Fruit fly (Drosophila melanogaster) whole organism, embryonic: ENCODE data around the gene Grd.
A peak's percentile ranks its signal among the peaks of the same experiment; 100 is the strongest.

Source experiments
- ATbp ChIP-seq: fragments of 200-800 bp; sonication (Bioruptor generic); optimal IDR thresholded peaks from 2 replicates; lab custom pipeline; 2017; ENCODE audit warnings: missing biosample characterization, mild to moderate bottlenecking, missing genetic modification characterization, missing genetic modification reagents
- Asciz ChIP-seq: fragments of 200-800 bp; sonication (Bioruptor generic); optimal IDR thresholded peaks from 2 replicates; lab custom pipeline; 2017; ENCODE audit warnings: missing biosample characterization, mild to moderate bottlenecking, missing genetic modification characterization, missing genetic modification reagents
- Blimp-1 ChIP-seq: fragments of 200-800 bp; sonication (Bioruptor generic); optimal IDR thresholded peaks from 3 replicates; lab custom pipeline; 2018; ENCODE audit warnings: missing biosample characterization, missing genetic modification characterization, mild to moderate bottlenecking, moderate library complexity, missing genetic modification reagents
- CG11085 ChIP-seq: fragments of 200-800 bp; sonication (Bioruptor generic); IDR thresholded peaks from 2 replicates; pipeline ENCODE4 v1.3.6; 2022; ENCODE audit warnings: missing biosample characterization, missing genetic modification characterization
- CG11560 ChIP-seq: fragments of 200-800 bp; sonication (Bioruptor generic); IDR thresholded peaks from 3 replicates; pipeline ENCODE4 v1.3.6; 2022; ENCODE audit warnings: missing biosample characterization, missing genetic modification characterization
- CG11695 ChIP-seq: fragments of 200-800 bp; sonication (Bioruptor generic); IDR thresholded peaks from 3 replicates; pipeline ENCODE4 v1.3.6; 2022; ENCODE audit warnings: missing biosample characterization, missing genetic modification characterization
- CG18476 ChIP-seq: fragments of 200-800 bp; sonication (Bioruptor generic); optimal IDR thresholded peaks from 2 replicates; lab custom pipeline; 2016; ENCODE audit warnings: missing biosample characterization, mild to moderate bottlenecking, missing genetic modification characterization
- CG2678 ChIP-seq: fragments of 200-800 bp; sonication (Bioruptor generic); optimal IDR thresholded peaks from 3 replicates; lab custom pipeline; 2019; ENCODE audit warnings: missing biosample characterization, mild to moderate bottlenecking, missing genetic modification characterization, moderate library complexity
- CG32532 ChIP-seq: fragments of 200-800 bp; sonication (Bioruptor generic); IDR thresholded peaks from 2 replicates; pipeline ENCODE4 v1.3.6; 2022; ENCODE audit warnings: missing biosample characterization, missing genetic modification characterization
- CG32767 ChIP-seq: fragments of 200-800 bp; sonication (Bioruptor generic); IDR thresholded peaks from 2 replicates; pipeline ENCODE4 v1.3.6; 2022; ENCODE audit warnings: missing biosample characterization, missing genetic modification characterization
- CG3281 ChIP-seq: fragments of 200-800 bp; sonication (Bioruptor generic); optimal IDR thresholded peaks from 3 replicates; lab custom pipeline; 2017; ENCODE audit warnings: missing biosample characterization, mild to moderate bottlenecking, missing genetic modification characterization
- CG3407 ChIP-seq: fragments of 200-800 bp; sonication (Bioruptor generic); optimal IDR thresholded peaks from 2 replicates; lab custom pipeline; 2018; ENCODE audit warnings: missing biosample characterization, mild to moderate bottlenecking, missing genetic modification characterization
- CG3726 ChIP-seq: fragments of 200-800 bp; sonication (Bioruptor generic); IDR thresholded peaks from 3 replicates; pipeline ENCODE4, ENCODE4 v1.3.6; 2022; ENCODE audit warnings: missing biosample characterization, missing genetic modification characterization
- CG3838 ChIP-seq: fragments of 200-800 bp; sonication (Bioruptor generic); optimal IDR thresholded peaks from 3 replicates; lab custom pipeline; 2016; ENCODE audit warnings: missing biosample characterization, missing genetic modification characterization
- CG42726 ChIP-seq: fragments of 200-800 bp; sonication (Bioruptor generic); IDR thresholded peaks from 2 replicates; pipeline ENCODE4 v1.3.6; 2022; ENCODE audit warnings: missing biosample characterization, missing genetic modification characterization; ENCODE audit not compliant: partially characterized antibody
- CG6854 ChIP-seq: fragments of 200-800 bp; sonication (Bioruptor generic); optimal IDR thresholded peaks from 3 replicates; lab custom pipeline; 2017; ENCODE audit warnings: missing biosample characterization, mild to moderate bottlenecking, missing genetic modification characterization
- CG7271 ChIP-seq: fragments of 200-800 bp; sonication (Bioruptor generic); optimal IDR thresholded peaks from 2 replicates; lab custom pipeline; 2018; ENCODE audit warnings: missing biosample characterization, mild to moderate bottlenecking, missing genetic modification characterization, moderate library complexity
- CG7556 ChIP-seq: fragments of 200-800 bp; sonication (Bioruptor generic); optimal IDR thresholded peaks from 2 replicates; lab custom pipeline; 2017; ENCODE audit warnings: missing biosample characterization, mild to moderate bottlenecking, missing genetic modification characterization
- CG7745 ChIP-seq: fragments of 200-800 bp; sonication (Bioruptor generic); optimal IDR thresholded peaks from 2 replicates; lab custom pipeline; 2018; ENCODE audit warnings: missing biosample characterization, mild to moderate bottlenecking, missing genetic modification characterization, moderate library complexity
- CG8290 ChIP-seq, 3 experiments: fragments of 200-800 bp; sonication (Bioruptor generic); optimal IDR thresholded peaks; 2 replicates each; lab custom pipeline; 2016 to 2019; ENCODE audit warnings: missing biosample characterization in 3 of 3, missing genetic modification characterization in 3 of 3, mild to moderate bottlenecking in 2 of 3, moderate library complexity in 1 of 3
- Chrac-16 ChIP-seq: fragments of 200-800 bp; sonication (Bioruptor generic); optimal IDR thresholded peaks from 3 replicates; lab custom pipeline; 2016; ENCODE audit warnings: missing biosample characterization, missing genetic modification characterization
- Dp ChIP-seq: fragments of 200-800 bp; sonication (Bioruptor generic); optimal IDR thresholded peaks from 2 replicates; lab custom pipeline; 2018; ENCODE audit warnings: missing biosample characterization, mild to moderate bottlenecking, missing genetic modification characterization, moderate library complexity
- Ets65A ChIP-seq: fragments of 200-800 bp; sonication (Bioruptor generic); peaks from one replicate; lab custom pipeline; 2016; ENCODE audit warnings: missing biosample characterization, missing genetic modification characterization
- HmgZ ChIP-seq: fragments of 200-800 bp; sonication (Bioruptor generic); optimal IDR thresholded peaks from 2 replicates; lab custom pipeline; 2018; ENCODE audit warnings: missing biosample characterization, mild to moderate bottlenecking, missing genetic modification characterization
- MBD-R2 ChIP-seq: fragments of 200-800 bp; sonication (Bioruptor generic); IDR thresholded peaks from 2 replicates; pipeline ENCODE4 v1.3.6; 2022; ENCODE audit warnings: missing biosample characterization, missing genetic modification characterization
- MTF-1 ChIP-seq: fragments of 200-800 bp; sonication (Bioruptor generic); optimal IDR thresholded peaks from 2 replicates; lab custom pipeline; 2018; ENCODE audit warnings: missing biosample characterization, mild to moderate bottlenecking, missing genetic modification characterization, borderline replicate concordance
- Med ChIP-seq: fragments of 200-800 bp; sonication (Bioruptor generic); peaks from one replicate; lab custom pipeline; 2016; ENCODE audit warnings: missing biosample characterization, missing genetic modification characterization, mild to moderate bottlenecking, inconsistent platforms, moderate library complexity
- Myb ChIP-seq: fragments of 200-800 bp; sonication (Bioruptor generic); optimal IDR thresholded peaks from 2 replicates; lab custom pipeline; 2016; ENCODE audit warnings: missing biosample characterization, missing genetic modification characterization
- Optix ChIP-seq: fragments of 200-800 bp; sonication (Bioruptor generic); IDR thresholded peaks from 3 replicates; pipeline ENCODE4 v1.3.6; 2022; ENCODE audit warnings: missing biosample characterization, missing genetic modification characterization
- Pdp1 ChIP-seq, 2 experiments: fragments of 200-800 bp; sonication (Bioruptor generic); optimal IDR thresholded peaks; 3 replicates each; lab custom pipeline; 2016; ENCODE audit warnings: missing biosample characterization in 2 of 2, missing genetic modification characterization in 2 of 2, mild to moderate bottlenecking in 1 of 2, moderate library complexity in 1 of 2
- Rfx ChIP-seq: fragments of 200-800 bp; sonication (Bioruptor generic); IDR thresholded peaks from 2 replicates; pipeline ENCODE4 v1.3.6; 2022; ENCODE audit warnings: missing biosample characterization, missing genetic modification characterization
- Xbp1 ChIP-seq: fragments of 200-800 bp; sonication (Bioruptor generic); optimal IDR thresholded peaks from 3 replicates; lab custom pipeline; 2016; ENCODE audit warnings: missing biosample characterization, mild to moderate bottlenecking, missing genetic modification characterization
- Xrp1 ChIP-seq: fragments of 200-800 bp; sonication (Bioruptor generic); IDR thresholded peaks from 2 replicates; pipeline ENCODE4 v1.3.6; 2022; ENCODE audit warnings: missing biosample characterization, missing genetic modification characterization
- bsh ChIP-seq, 2 experiments: fragments of 200-800 bp; sonication (Bioruptor generic); optimal IDR thresholded peaks; 2 replicates each; lab custom pipeline; 2017 to 2018; ENCODE audit warnings: mild to moderate bottlenecking in 2 of 2, missing biosample characterization in 2 of 2, missing genetic modification characterization in 2 of 2, moderate library complexity in 1 of 2
- chinmo ChIP-seq: fragments of 200-800 bp; sonication (Bioruptor generic); IDR thresholded peaks from 4 replicates; pipeline ENCODE4 v1.3.6; 2022; ENCODE audit warnings: missing biosample characterization, missing genetic modification characterization; ENCODE audit not compliant: partially characterized antibody
- crp ChIP-seq, 2 experiments: fragments of 200-800 bp; sonication (Bioruptor generic); optimal IDR thresholded peaks; 2 replicates in 1 of 2; 3 replicates in 1 of 2; lab custom pipeline; 2017; ENCODE audit warnings: missing biosample characterization in 2 of 2, missing genetic modification characterization in 2 of 2, mild to moderate bottlenecking in 1 of 2, moderate library complexity in 1 of 2
- disco-r ChIP-seq: fragments of 200-800 bp; sonication (Bioruptor generic); optimal IDR thresholded peaks from 2 replicates; lab custom pipeline; 2016; ENCODE audit warnings: missing biosample characterization, missing genetic modification characterization
- knrl ChIP-seq: fragments of 200-800 bp; sonication (Bioruptor generic); IDR thresholded peaks from 3 replicates; pipeline ENCODE4 v1.3.6; 2022; ENCODE audit warnings: missing biosample characterization, missing genetic modification characterization; ENCODE audit not compliant: partially characterized antibody
- lab ChIP-seq: fragments of 200-800 bp; sonication (Bioruptor generic); optimal IDR thresholded peaks from 3 replicates; lab custom pipeline; 2017; ENCODE audit warnings: missing biosample characterization, missing genetic modification characterization, mild to moderate bottlenecking, moderate library complexity, missing genetic modification reagents
- lov ChIP-seq, 2 experiments: fragments of 200-800 bp in 1 of 2; fragments of >200 bp in 1 of 2; sonication (Bioruptor generic) in 1 of 2; IDR thresholded peaks in 1 of 2; optimal IDR thresholded peaks in 1 of 2; 2 replicates in 1 of 2; 3 replicates in 1 of 2; pipeline versions ENCODE4 v1.3.6 to Lab custom; 2017 to 2022; ENCODE audit warnings: missing biosample characterization in 1 of 2, missing genetic modification characterization in 1 of 2
- nerfin-1 ChIP-seq: fragments of 200-800 bp; sonication (Bioruptor generic); optimal IDR thresholded peaks from 3 replicates; lab custom pipeline; 2019; ENCODE audit warnings: missing biosample characterization, mild to moderate bottlenecking, missing genetic modification characterization, moderate library complexity
- nmo ChIP-seq: fragments of 200-800 bp; sonication (Bioruptor generic); optimal IDR thresholded peaks from 2 replicates; lab custom pipeline; 2018; ENCODE audit warnings: missing biosample characterization, mild to moderate bottlenecking, missing genetic modification characterization, moderate library complexity
- sens ChIP-seq: fragments of 200-800 bp; sonication (Bioruptor generic); peaks from one replicate; lab custom pipeline; 2016; ENCODE audit warnings: missing biosample characterization, missing genetic modification characterization
- stwl ChIP-seq: fragments of 200-800 bp; sonication (Bioruptor generic); optimal IDR thresholded peaks from 3 replicates; lab custom pipeline; 2018; ENCODE audit warnings: missing biosample characterization, mild to moderate bottlenecking, missing genetic modification characterization, moderate library complexity

Grd gene

DNA sequence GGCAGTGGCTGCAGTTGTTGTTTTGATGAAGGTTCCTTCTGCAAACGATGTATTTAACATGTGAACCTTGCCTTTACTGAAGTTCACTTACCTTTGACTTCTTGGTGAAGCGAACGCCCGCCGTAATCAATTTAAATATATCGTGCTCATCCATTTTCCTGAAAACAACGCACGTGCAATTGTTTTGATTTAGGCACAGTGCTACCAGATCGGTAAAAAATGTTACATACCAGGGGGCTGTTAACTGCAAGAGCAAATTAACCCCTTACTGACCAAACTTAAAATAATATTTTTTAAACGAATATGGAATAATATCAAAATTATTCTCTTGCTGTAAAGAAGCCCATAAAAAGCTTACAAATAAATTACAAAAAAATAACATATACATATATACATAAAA lies 18.6 kb upstream of the Grd start, which contains the start of gene ais (continued):
- no peak for TF ChIP-seq Blimp-1 (GFP tag; lab: Kevin White, UChicago)
- no peak for TF ChIP-seq CG3407 (GFP tag; lab: Kevin White, UChicago)
- peak; percentile 9 for TF ChIP-seq nmo
- TF ChIP-seq knrl: no peak
- no peak for TF ChIP-seq Optix
- no peak for TF ChIP-seq CG7556 (GFP tag; lab: Kevin White, UChicago)
- TF ChIP-seq CG32767 (GFP tag; lab: Robert Waterston, UW): no peak
- peak; percentile 69 for TF ChIP-seq Med
- TF ChIP-seq, all 482 proteins: peak for 65

DNA sequence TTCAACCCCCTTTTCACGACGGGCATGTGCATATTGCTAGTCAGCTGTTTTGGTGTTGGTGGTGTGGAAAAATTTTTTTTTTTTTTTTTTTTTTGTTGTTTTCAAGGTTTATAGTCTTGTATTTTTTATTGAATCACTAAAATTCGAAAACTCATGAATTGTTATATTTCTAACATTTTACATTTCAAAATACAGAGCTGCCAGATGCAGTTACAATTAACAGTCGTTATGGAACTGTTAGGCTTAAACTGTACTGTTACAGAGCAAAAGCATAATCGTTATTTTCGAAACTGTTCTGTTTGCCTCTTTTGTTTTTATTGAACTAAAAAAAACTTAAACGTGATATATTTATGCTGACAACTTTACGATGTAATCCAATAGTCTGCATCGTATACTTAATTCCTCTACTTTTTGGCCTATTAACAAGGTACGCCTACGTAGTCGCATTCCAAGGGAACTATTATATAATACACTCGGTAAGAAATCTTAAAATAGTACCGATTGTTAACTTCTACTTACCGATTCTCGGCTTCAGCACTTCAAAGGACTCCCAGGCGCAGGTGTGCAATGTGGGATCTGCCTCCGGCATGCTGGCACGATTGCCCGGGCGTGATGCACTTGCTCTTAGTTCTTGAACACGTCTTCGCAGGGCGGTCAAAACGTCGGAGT lies 16.6 kb upstream of the Grd start, which contains the start of gene CG32187:
CG32187 (minus strand) TSS at position 9 of the 669 bp plus-strand sequence.
- TF ChIP-seq Myb: peak; percentile 74
- peak; percentile 3 for TF ChIP-seq sens (GFP tag; lab: Kevin White, UChicago)
- no peak for TF ChIP-seq CG7271 (tag; lab: Kevin White, UChicago)
- peak in 1 of 2 experiments; percentile 59 for TF ChIP-seq crp (GFP tag; optimal IDR thresholded peaks at IDR 0.05; lab: Kevin White, UChicago)
- peak; percentile 7 for TF ChIP-seq stwl
- peak; percentile 16 for TF ChIP-seq Ets65A (GFP tag; lab: Kevin White, UChicago)
- TF ChIP-seq MTF-1: no peak
- TF ChIP-seq bsh (GFP tag; optimal IDR thresholded peaks at IDR 0.05; lab: Kevin White, UChicago): no peak
- TF ChIP-seq disco-r: no peak
- TF ChIP-seq Pdp1 (GFP tag; optimal IDR thresholded peaks at IDR 0.05; lab: Kevin White, UChicago): peak in 1 of 2 experiments; percentile 92
- no peak for TF ChIP-seq HmgZ (tag; lab: Kevin White, UChicago)
- peak; percentile 15 for TF ChIP-seq Dp
- TF ChIP-seq MBD-R2: 0 out of 2 replicates have a peak, but pooled peaks have one; percentile 10
- TF ChIP-seq Asciz (GFP tag; lab: Kevin White, UChicago): no peak
- TF ChIP-seq, all 482 proteins: peak for 8

DNA sequence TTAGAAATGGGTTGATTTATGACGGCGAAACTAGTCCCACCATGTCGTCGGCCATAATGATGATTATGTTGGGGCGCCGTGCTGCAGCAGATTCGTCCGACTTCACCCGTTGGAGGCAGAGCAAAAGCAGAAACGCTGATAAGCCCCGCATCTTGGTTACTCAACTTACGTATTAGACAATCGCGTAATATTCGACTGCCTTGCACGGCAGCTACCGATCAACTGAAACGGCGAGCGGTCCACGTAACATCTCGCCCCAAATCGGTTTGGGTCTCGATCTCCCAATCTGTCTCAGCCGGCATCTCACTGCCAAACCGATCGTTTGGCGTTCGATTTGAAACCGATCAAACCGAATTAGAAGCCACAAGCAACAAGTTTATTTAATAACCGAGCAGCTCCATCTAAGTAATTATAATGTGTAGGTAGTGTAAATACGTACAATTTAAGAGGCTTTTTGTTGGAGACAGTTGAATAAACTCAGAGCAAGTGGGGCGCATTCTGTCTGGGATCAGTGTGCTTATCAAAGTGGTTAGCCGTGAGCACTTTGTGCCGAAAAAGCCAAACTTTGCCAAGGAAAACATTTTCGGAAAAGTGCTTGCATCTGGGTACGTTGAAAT lies 14.4 kb upstream of the Grd start, which contains the start of gene CG32191:
CG32191 (minus strand) TSS at position 550 of the 617 bp plus-strand sequence.
- no peak for TF ChIP-seq CG42726 (GFP tag; lab: Robert Waterston, UW)
- TF ChIP-seq Optix: no peak
- TF ChIP-seq CG3838 (GFP tag; lab: Kevin White, UChicago): no peak
- no peak for TF ChIP-seq nerfin-1 (tag; lab: Kevin White, UChicago)
- TF ChIP-seq Chrac-16 (GFP tag; lab: Kevin White, UChicago): no peak
- peak; percentile 79 for TF ChIP-seq lab
- no peak for TF ChIP-seq CG8290 (GFP tag; optimal IDR thresholded peaks at IDR 0.05; lab: Kevin White, UChicago)
- peak in 1 of 2 experiments; percentile 53 for TF ChIP-seq CG8290 (tag; optimal IDR thresholded peaks at IDR 0.05; lab: Kevin White, UChicago)
- TF ChIP-seq CG11560 (tag; lab: Robert Waterston, UW): no peak
- no peak for TF ChIP-seq Xrp1
- TF ChIP-seq chinmo (GFP tag; lab: Robert Waterston, UW): 0 out of 4 replicates have a peak, but pooled peaks have one; percentile 37
- peak; percentile 4 for TF ChIP-seq CG3281 (GFP tag; lab: Kevin White, UChicago)
- TF ChIP-seq CG11085 (GFP tag; lab: Robert Waterston, UW): no peak
- peak; percentile 44 for TF ChIP-seq CG2678 (tag; lab: Kevin White, UChicago)
- TF ChIP-seq CG11695: 0 out of 3 replicates have a peak, but pooled peaks have one; percentile 11
- peak; percentile 18; the same call in 1 of the 2 replicates for TF ChIP-seq Rfx (GFP tag; lab: Robert Waterston, UW)
- no peak for TF ChIP-seq CG18476 (GFP tag; lab: Kevin White, UChicago)
- peak; percentile 11 for TF ChIP-seq CG6854 (GFP tag; lab: Kevin White, UChicago)
- 0 out of 2 replicates have a peak, but pooled peaks have one; percentile 23 for TF ChIP-seq CG32532 (GFP tag; lab: Robert Waterston, UW)
- no peak for TF ChIP-seq lov (optimal IDR thresholded peaks at IDR 0.05; lab: Kevin White, UChicago)
- no peak for TF ChIP-seq lov (GFP tag; IDR thresholded peaks at IDR 0.05; lab: Robert Waterston, UW)
- TF ChIP-seq CG3726 (GFP tag; lab: Robert Waterston, UW): no peak
- peak; percentile 70 for TF ChIP-seq ATbp (GFP tag; lab: Kevin White, UChicago)
- TF ChIP-seq Xbp1: no peak
- no peak for TF ChIP-seq CG7745 (tag; lab: Kevin White, UChicago)
